Fruit fly (Drosophila melanogaster): ENCODE measurements around the gene Utx.

dm6 chr2L:10276436-10276835, 2.2 kb downstream of the Utx start:
- TF ChIP-seq Sox102F (GFP tag; optimal IDR thresholded peaks at IDR 0.05) (no peak), fkh (GFP tag; optimal IDR thresholded peaks at IDR 0.05) (peak; percentile 21), CG6163 (GFP tag; IDR thresholded peaks at IDR 0.05) (no peak), CG3032 (tag; optimal IDR thresholded peaks at IDR 0.05) (peak; percentile 67), CG10631 (GFP tag; optimal IDR thresholded peaks at IDR 0.05) (no peak), Hr38 (GFP tag; optimal IDR thresholded peaks at IDR 0.05) (no peak), Hr4 (GFP tag; optimal IDR thresholded peaks at IDR 0.05) (no peak), Sox15 (GFP tag; optimal IDR thresholded peaks at IDR 0.05) (no peak), CG31627 (GFP tag; optimal IDR thresholded peaks at IDR 0.05) (no peak), Sox14 (GFP tag; optimal IDR thresholded peaks at IDR 0.05) (no peak), CG6808 (GFP tag; optimal IDR thresholded peaks at IDR 0.05) (no peak), net (GFP tag; optimal IDR thresholded peaks at IDR 0.05) (no peak)
